Worm (Caenorhabditis elegans) whole organism, L1 larva: ENCODE measurements around the gene srw-62.

Experiments used
- ama-1 ChIP-seq: fragments of 150-350 bp; optimal IDR thresholded peaks from 2 replicates; lab custom pipeline; 2014
- ceh-82 ChIP-seq, 3 experiments: fragments of 150-350 bp in 1 of 3; sonication (generic microtip) in 2 of 3; optimal IDR thresholded peaks; 2 replicates each; lab custom pipeline; 2014 to 2017; ENCODE audit warnings: missing biosample characterization in 3 of 3, missing genetic modification characterization in 3 of 3
- ces-1 ChIP-seq: fragments of 150-350 bp; optimal IDR thresholded peaks from 2 replicates; lab custom pipeline; 2014; ENCODE audit warnings: missing biosample characterization, missing genetic modification reagents, missing genetic modification characterization
- dpl-1 ChIP-seq, 3 experiments: fragments of 150-350 bp in 2 of 3; sonication (generic microtip) in 1 of 3; optimal IDR thresholded peaks; 2 replicates each; lab custom pipeline; 2014 to 2017; ENCODE audit warnings: missing biosample characterization in 3 of 3, missing genetic modification characterization in 3 of 3, missing genetic modification reagents in 3 of 3
- lin-39 ChIP-seq: fragments of 150-350 bp; optimal IDR thresholded peaks from 2 replicates; lab custom pipeline; 2014; ENCODE audit warnings: missing biosample characterization, missing genetic modification reagents, missing genetic modification characterization
- nhr-12 ChIP-seq: sonication (generic microtip); optimal IDR thresholded peaks from 2 replicates; lab custom pipeline; 2017; ENCODE audit warnings: missing biosample characterization, missing genetic modification characterization
- nhr-47 ChIP-seq: sonication (generic microtip); optimal IDR thresholded peaks from 2 replicates; lab custom pipeline; 2016; ENCODE audit warnings: mild to moderate bottlenecking, missing genetic modification characterization, moderate library complexity, missing compliant biosample characterization
- pqm-1 ChIP-seq: sonication (generic microtip); optimal IDR thresholded peaks from 3 replicates; lab custom pipeline; 2017; ENCODE audit warnings: missing biosample characterization, missing genetic modification characterization
- sptf-1 ChIP-seq: fragments of 150-350 bp; optimal IDR thresholded peaks from 2 replicates; lab custom pipeline; 2014; ENCODE audit warnings: missing biosample characterization, missing genetic modification characterization
- unc-62 ChIP-seq: fragments of 150-350 bp; optimal IDR thresholded peaks from 2 replicates; lab custom pipeline; 2014; ENCODE audit warnings: missing biosample characterization, missing genetic modification reagents, missing genetic modification characterization
- zag-1 ChIP-seq: fragments of 150-350 bp; optimal IDR thresholded peaks from 2 replicates; lab custom pipeline; 2014; ENCODE audit warnings: missing biosample characterization, missing genetic modification characterization

DNA sequence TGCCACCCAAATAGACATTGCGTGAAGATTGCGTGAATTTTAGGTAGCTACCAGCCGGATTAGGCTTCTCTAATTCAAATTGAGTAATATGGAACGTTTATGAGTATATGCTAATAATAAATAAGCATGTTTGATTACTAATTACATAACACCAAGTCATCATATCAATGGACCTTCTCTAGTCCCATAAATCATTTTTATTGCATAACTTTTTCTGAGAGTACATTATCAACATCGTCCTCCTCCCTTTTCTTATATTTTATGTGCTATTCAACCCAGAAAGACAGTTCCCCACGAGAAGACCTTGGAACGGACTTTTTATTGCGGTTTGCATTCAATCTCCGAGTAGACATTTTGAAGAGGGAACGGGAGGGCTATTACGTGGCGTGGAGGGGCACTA lies 12.9 kb upstream of the srw-62 start:
- TF ChIP-seq lin-39 (tag; lab: Kevin White, UChicago) (no peak), ces-1 (GFP tag; lab: Kevin White, UChicago) (no peak), ama-1 (lab: Kevin White, UChicago) (peak; percentile 7), ceh-82 (tag; optimal IDR thresholded peaks at IDR 0.05; lab: Kevin White, UChicago) (no peak), zag-1 (tag; lab: Kevin White, UChicago) (no peak), unc-62 (GFP tag; lab: Kevin White, UChicago) (no peak), nhr-47 (tag; lab: Kevin White, UChicago) (no peak), sptf-1 (no peak), pqm-1 (tag; lab: Kevin White, UChicago) (no peak), nhr-12 (tag; lab: Kevin White, UChicago) (no peak), dpl-1 (GFP tag; optimal IDR thresholded peaks at IDR 0.05; lab: Kevin White, UChicago) (no peak)
